Fruit fly (Drosophila melanogaster) whole organism, embryonic: ENCODE data around the gene CG6126.

Experiments
- ATbp ChIP-seq: fragments of 200-800 bp; sonication (Bioruptor generic); optimal IDR thresholded peaks from 2 replicates; lab custom pipeline; 2017; ENCODE audit warnings: missing biosample characterization, mild to moderate bottlenecking, missing genetic modification characterization, missing genetic modification reagents
- Bdp1 ChIP-seq: fragments of 200-800 bp; sonication (Bioruptor generic); optimal IDR thresholded peaks from 3 replicates; lab custom pipeline; 2016; ENCODE audit warnings: missing biosample characterization, missing genetic modification characterization
- Blimp-1 ChIP-seq: fragments of 200-800 bp; sonication (Bioruptor generic); optimal IDR thresholded peaks from 3 replicates; lab custom pipeline; 2018; ENCODE audit warnings: missing biosample characterization, missing genetic modification characterization, mild to moderate bottlenecking, moderate library complexity, missing genetic modification reagents
- CG11560 ChIP-seq: fragments of 200-800 bp; sonication (Bioruptor generic); IDR thresholded peaks from 3 replicates; pipeline ENCODE4 v1.3.6; 2022; ENCODE audit warnings: missing biosample characterization, missing genetic modification characterization
- CG12104 ChIP-seq: fragments of 200-800 bp; sonication (Bioruptor generic); optimal IDR thresholded peaks from 3 replicates; lab custom pipeline; 2016; ENCODE audit warnings: missing biosample characterization, missing genetic modification characterization
- CG13287 ChIP-seq: fragments of 200-800 bp; sonication (Bioruptor generic); IDR thresholded peaks from 2 replicates; pipeline ENCODE4 v1.3.6; 2022; ENCODE audit warnings: missing biosample characterization, missing genetic modification characterization; ENCODE audit not compliant: partially characterized antibody
- CG13775 ChIP-seq: fragments of 200-800 bp; sonication (Bioruptor generic); optimal IDR thresholded peaks from 3 replicates; lab custom pipeline; 2017; ENCODE audit warnings: missing biosample characterization, mild to moderate bottlenecking, missing genetic modification characterization
- CG13894 ChIP-seq: fragments of 200-800 bp; sonication (Bioruptor generic); optimal IDR thresholded peaks from 3 replicates; lab custom pipeline; 2018; ENCODE audit warnings: missing biosample characterization, mild to moderate bottlenecking, missing genetic modification characterization, moderate library complexity
- CG1529 ChIP-seq: fragments of 200-800 bp; sonication (Bioruptor generic); optimal IDR thresholded peaks from 3 replicates; lab custom pipeline; 2018; ENCODE audit warnings: missing biosample characterization, missing genetic modification characterization
- CG16779 ChIP-seq: fragments of 200-800 bp; sonication (Bioruptor generic); IDR thresholded peaks from 2 replicates; pipeline ENCODE4 v1.3.6; 2022; ENCODE audit warnings: missing biosample characterization, missing genetic modification characterization
- CG18764 ChIP-seq: fragments of 200-800 bp; sonication (Bioruptor generic); optimal IDR thresholded peaks from 3 replicates; lab custom pipeline; 2016; ENCODE audit warnings: missing biosample characterization, missing genetic modification characterization
- CG30431 ChIP-seq: fragments of 200-800 bp; sonication (Bioruptor generic); optimal IDR thresholded peaks from 2 replicates; lab custom pipeline; 2017; ENCODE audit warnings: missing biosample characterization, missing genetic modification characterization
- CG3726 ChIP-seq: fragments of 200-800 bp; sonication (Bioruptor generic); IDR thresholded peaks from 3 replicates; pipeline ENCODE4, ENCODE4 v1.3.6; 2022; ENCODE audit warnings: missing biosample characterization, missing genetic modification characterization
- CG43689 ChIP-seq: fragments of 200-800 bp; sonication (Bioruptor generic); IDR thresholded peaks from 2 replicates; pipeline ENCODE4 v1.3.6; 2022; ENCODE audit warnings: missing biosample characterization, missing genetic modification characterization
- CG4820 ChIP-seq: fragments of 200-800 bp; sonication (Bioruptor generic); optimal IDR thresholded peaks from 3 replicates; lab custom pipeline; 2016; ENCODE audit warnings: missing biosample characterization, missing genetic modification characterization
- CG6654 ChIP-seq: fragments of 200-800 bp; sonication (Bioruptor generic); optimal IDR thresholded peaks from 2 replicates; lab custom pipeline; 2017; ENCODE audit warnings: missing biosample characterization, mild to moderate bottlenecking, missing genetic modification characterization
- CG7271 ChIP-seq: fragments of 200-800 bp; sonication (Bioruptor generic); optimal IDR thresholded peaks from 2 replicates; lab custom pipeline; 2018; ENCODE audit warnings: missing biosample characterization, mild to moderate bottlenecking, missing genetic modification characterization, moderate library complexity
- D19B ChIP-seq: fragments of 200-800 bp; sonication (Bioruptor generic); optimal IDR thresholded peaks from 2 replicates; lab custom pipeline; 2017; ENCODE audit warnings: missing biosample characterization, mild to moderate bottlenecking, missing genetic modification characterization
- Dek ChIP-seq: fragments of 200-800 bp; sonication (Bioruptor generic); optimal IDR thresholded peaks from 3 replicates; lab custom pipeline; 2019; ENCODE audit warnings: missing biosample characterization, mild to moderate bottlenecking, missing genetic modification characterization, moderate library complexity
- Doc3 ChIP-seq: fragments of 200-800 bp; sonication (Bioruptor generic); IDR thresholded peaks from 3 replicates; pipeline ENCODE4 v1.3.6; 2022; ENCODE audit warnings: missing biosample characterization, missing genetic modification characterization; ENCODE audit not compliant: partially characterized antibody
- E2f2 ChIP-seq: fragments of 200-800 bp; sonication (Bioruptor generic); IDR thresholded peaks from 2 replicates; pipeline ENCODE4 v1.3.6; 2022; ENCODE audit warnings: missing biosample characterization, missing genetic modification characterization
- Ets65A ChIP-seq: fragments of 200-800 bp; sonication (Bioruptor generic); peaks from one replicate; lab custom pipeline; 2016; ENCODE audit warnings: missing biosample characterization, missing genetic modification characterization
- H15 ChIP-seq: fragments of 200-800 bp; sonication (Bioruptor generic); IDR thresholded peaks from 3 replicates; pipeline ENCODE4 v1.3.6; 2022; ENCODE audit warnings: missing biosample characterization, missing genetic modification characterization
- HmgZ ChIP-seq: fragments of 200-800 bp; sonication (Bioruptor generic); optimal IDR thresholded peaks from 2 replicates; lab custom pipeline; 2018; ENCODE audit warnings: missing biosample characterization, mild to moderate bottlenecking, missing genetic modification characterization
- MBD-R2 ChIP-seq: fragments of 200-800 bp; sonication (Bioruptor generic); IDR thresholded peaks from 2 replicates; pipeline ENCODE4 v1.3.6; 2022; ENCODE audit warnings: missing biosample characterization, missing genetic modification characterization
- Max ChIP-seq: fragments of 200-800 bp; sonication (Bioruptor generic); optimal IDR thresholded peaks from 2 replicates; lab custom pipeline; 2016; ENCODE audit warnings: missing biosample characterization, mild to moderate bottlenecking, missing genetic modification characterization
- NFAT ChIP-seq: fragments of 200-800 bp; sonication (Bioruptor generic); IDR thresholded peaks from 2 replicates; pipeline ENCODE4 v1.3.6; 2022; ENCODE audit warnings: missing biosample characterization, missing genetic modification characterization
- Rfx ChIP-seq: fragments of 200-800 bp; sonication (Bioruptor generic); IDR thresholded peaks from 2 replicates; pipeline ENCODE4 v1.3.6; 2022; ENCODE audit warnings: missing biosample characterization, missing genetic modification characterization
- Ssrp ChIP-seq: fragments of 200-800 bp; sonication (Bioruptor generic); optimal IDR thresholded peaks from 2 replicates; lab custom pipeline; 2018; ENCODE audit warnings: missing biosample characterization, mild to moderate bottlenecking, missing genetic modification characterization, moderate library complexity
- ac ChIP-seq: fragments of 200-800 bp; sonication (Bioruptor generic); optimal IDR thresholded peaks from 3 replicates; lab custom pipeline; 2017; ENCODE audit warnings: missing biosample characterization, mild to moderate bottlenecking, missing genetic modification characterization
- al ChIP-seq: fragments of 200-800 bp; sonication (Bioruptor generic); IDR thresholded peaks from 2 replicates; pipeline ENCODE4 v1.3.6; 2022; ENCODE audit warnings: missing biosample characterization, missing genetic modification characterization
- cg ChIP-seq: fragments of 200-800 bp; sonication (Bioruptor generic); optimal IDR thresholded peaks from 3 replicates; lab custom pipeline; 2019; ENCODE audit warnings: missing biosample characterization, mild to moderate bottlenecking, missing genetic modification characterization, moderate library complexity
- chif ChIP-seq, 2 experiments: fragments of 200-800 bp; sonication (Bioruptor generic); optimal IDR thresholded peaks; 3 replicates each; lab custom pipeline; 2016; ENCODE audit warnings: missing biosample characterization in 2 of 2, missing genetic modification characterization in 2 of 2
- crc ChIP-seq: fragments of 200-800 bp; sonication (Bioruptor generic); optimal IDR thresholded peaks from 2 replicates; lab custom pipeline; 2016; ENCODE audit warnings: missing biosample characterization, missing genetic modification characterization
- dan ChIP-seq: fragments of 200-800 bp; sonication (Bioruptor generic); IDR thresholded peaks from 2 replicates; pipeline ENCODE4 v1.3.6; 2022; ENCODE audit warnings: missing biosample characterization, missing genetic modification characterization
- en ChIP-seq: fragments of 200-800 bp; sonication (Bioruptor generic); optimal IDR thresholded peaks from 2 replicates; lab custom pipeline; 2016; ENCODE audit warnings: missing biosample characterization, missing genetic modification characterization
- eyg ChIP-seq: fragments of 200-800 bp; sonication (Bioruptor generic); optimal IDR thresholded peaks from 3 replicates; lab custom pipeline; 2016; ENCODE audit warnings: missing biosample characterization, missing genetic modification characterization
- fd102C ChIP-seq: fragments of 200-800 bp; sonication (Bioruptor generic); optimal IDR thresholded peaks from 2 replicates; lab custom pipeline; 2018; ENCODE audit warnings: missing biosample characterization, mild to moderate bottlenecking, missing genetic modification characterization, moderate library complexity
- fd3F ChIP-seq: fragments of 200-800 bp; sonication (Bioruptor generic); optimal IDR thresholded peaks from 2 replicates; lab custom pipeline; 2018; ENCODE audit warnings: missing biosample characterization, mild to moderate bottlenecking, missing genetic modification characterization, moderate library complexity
- her ChIP-seq: fragments of 200-800 bp; sonication (Bioruptor generic); optimal IDR thresholded peaks from 2 replicates; lab custom pipeline; 2016; ENCODE audit warnings: missing biosample characterization, missing genetic modification characterization
- jigr1 ChIP-seq: fragments of 200-800 bp; sonication (Bioruptor generic); IDR thresholded peaks from 3 replicates; pipeline ENCODE4 v1.3.6; 2022; ENCODE audit warnings: missing biosample characterization, missing genetic modification characterization
- lbe ChIP-seq: fragments of 200-800 bp; sonication (Bioruptor generic); optimal IDR thresholded peaks from 2 replicates; lab custom pipeline; 2016; ENCODE audit warnings: missing biosample characterization, mild to moderate bottlenecking, missing genetic modification characterization
- nom ChIP-seq: fragments of 200-800 bp; sonication (Bioruptor generic); optimal IDR thresholded peaks from 2 replicates; lab custom pipeline; 2017; ENCODE audit warnings: missing biosample characterization, missing genetic modification characterization, mild to moderate bottlenecking, moderate library complexity, missing genetic modification reagents
- pros ChIP-seq: fragments of 200-800 bp; sonication (Bioruptor generic); optimal IDR thresholded peaks from 3 replicates; lab custom pipeline; 2019; ENCODE audit warnings: missing biosample characterization, mild to moderate bottlenecking, missing genetic modification characterization, moderate library complexity
- ro ChIP-seq: fragments of 200-800 bp; sonication (Bioruptor generic); IDR thresholded peaks from 2 replicates; pipeline ENCODE4 v1.3.6; 2022; ENCODE audit warnings: missing biosample characterization, missing genetic modification characterization
- sens-2 ChIP-seq: fragments of 200-800 bp; sonication (Bioruptor generic); IDR thresholded peaks from 2 replicates; pipeline ENCODE4 v1.3.6; 2022; ENCODE audit warnings: missing biosample characterization, missing genetic modification characterization
- sob ChIP-seq: fragments of 200-800 bp; sonication (Bioruptor generic); IDR thresholded peaks from 2 replicates; pipeline ENCODE4 v1.3.6; 2022; ENCODE audit warnings: missing biosample characterization, missing genetic modification characterization
- zf30C ChIP-seq: fragments of 200-800 bp; sonication (Bioruptor generic); optimal IDR thresholded peaks from 3 replicates; lab custom pipeline; 2018; ENCODE audit warnings: missing biosample characterization, mild to moderate bottlenecking, missing genetic modification characterization

The CG6126 gene

DNA sequence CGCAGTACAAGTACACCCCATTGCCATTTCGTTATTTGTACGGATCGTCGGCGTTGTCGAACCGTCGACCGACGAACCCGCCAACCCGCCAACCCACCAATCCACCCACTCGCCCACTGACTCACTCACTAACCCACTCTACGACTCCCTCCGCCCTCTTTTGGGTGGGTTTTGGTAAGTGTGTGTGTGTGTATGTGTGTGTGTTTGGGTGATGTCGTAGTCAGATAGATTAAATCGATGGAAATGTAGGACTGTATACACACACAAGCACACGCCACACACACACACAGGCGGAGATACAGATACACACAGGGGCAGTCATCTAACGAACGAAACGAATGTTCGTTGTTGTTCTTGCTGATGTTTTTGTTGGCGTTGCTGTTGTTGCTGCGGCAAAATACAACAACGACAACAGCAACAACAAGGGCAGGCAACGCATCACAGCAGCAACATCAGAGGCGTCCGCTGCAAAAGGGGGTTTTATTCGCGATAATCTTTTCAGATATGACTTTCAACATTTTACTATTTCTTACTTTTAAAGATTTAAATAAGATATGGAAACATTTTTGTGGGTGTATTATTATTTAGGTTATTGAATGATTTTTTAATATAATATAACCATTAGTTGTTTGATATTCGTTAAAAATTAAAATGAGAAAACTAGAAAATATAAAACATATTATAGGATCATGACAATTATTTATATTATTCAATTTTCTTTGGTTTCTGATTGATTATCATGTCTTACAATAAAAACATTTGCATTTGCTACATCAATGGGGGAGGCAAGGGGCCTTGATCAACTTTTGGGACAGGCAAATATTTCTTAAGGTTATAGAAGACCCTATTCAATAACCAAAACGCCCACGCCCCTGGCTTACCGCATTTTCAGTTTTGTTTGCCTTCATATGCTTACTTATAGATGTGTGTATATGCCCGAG, 18.7 kb upstream of the CG6126 start (continued):
- TF ChIP-seq sens-2 (GFP tag; lab: Robert Waterston, UW) (peak; percentile 20; the same call in 1 of the 2 replicates), CG6654 (GFP tag; lab: Kevin White, UChicago) (peak; percentile 90), sob (GFP tag; lab: Robert Waterston, UW) (peak; percentile 65), Max (GFP tag; lab: Kevin White, UChicago) (peak; percentile 48), Doc3 (no peak), Ets65A (GFP tag; lab: Kevin White, UChicago) (peak; percentile 94), CG7271 (peak; percentile 63), dan (GFP tag; lab: Robert Waterston, UW) (no peak), CG13894 (tag; lab: Kevin White, UChicago) (peak; percentile 72), nom (GFP tag; lab: Kevin White, UChicago) (peak; percentile 66), pros (GFP tag; lab: Kevin White, UChicago) (peak; percentile 19), lbe (peak; percentile 13), CG3726 (peak; percentile 52; the same call in 2 of the 3 replicates), eyg (peak; percentile 9), CG18764 (GFP tag; lab: Kevin White, UChicago) (peak; percentile 78), en (GFP tag; lab: Kevin White, UChicago) (no peak), Rfx (GFP tag; lab: Robert Waterston, UW) (peak; percentile 72), zf30C (GFP tag; lab: Kevin White, UChicago) (no peak), CG12104 (GFP tag; lab: Kevin White, UChicago) (peak; percentile 93), crc (GFP tag; lab: Kevin White, UChicago) (peak; percentile 27), fd3F (GFP tag; lab: Kevin White, UChicago) (peak; percentile 79), MBD-R2 (no peak), H15 (GFP tag; lab: Robert Waterston, UW) (peak; percentile 80), jigr1 (GFP tag; lab: Robert Waterston, UW) (no peak; the same call in 2 of the 3 replicates), ro (GFP tag; lab: Robert Waterston, UW) (no peak; the same call in 1 of the 2 replicates), al (peak; percentile 44; the same call in 1 of the 2 replicates), HmgZ (tag; lab: Kevin White, UChicago) (no peak), E2f2 (peak; percentile 17; the same call in 1 of the 2 replicates), fd102C (no peak), ATbp (peak; percentile 82), CG30431 (GFP tag; lab: Kevin White, UChicago) (peak; percentile 90), Dek (tag; lab: Kevin White, UChicago) (peak; percentile 86), CG43689 (peak; percentile 52; the same call in 1 of the 2 replicates), Blimp-1 (peak; percentile 85), NFAT (GFP tag; lab: Robert Waterston, UW) (peak; percentile 79), CG1529 (GFP tag; lab: Kevin White, UChicago) (peak; percentile 87), CG13775 (peak; percentile 97), D19B (GFP tag; lab: Kevin White, UChicago) (peak; percentile 88), cg (GFP tag; lab: Kevin White, UChicago) (peak; percentile 99), chif (GFP tag; optimal IDR thresholded peaks at IDR 0.05; lab: Kevin White, UChicago) (peak; percentile 29 to 38), CG4820 (GFP tag; lab: Kevin White, UChicago) (peak; percentile 80), Ssrp (tag; lab: Kevin White, UChicago) (peak; percentile 96), CG13287 (GFP tag; lab: Robert Waterston, UW) (no peak), ac (GFP tag; lab: Kevin White, UChicago) (peak; percentile 33), CG16779 (GFP tag; lab: Robert Waterston, UW) (peak; percentile 57; the same call in 1 of the 2 replicates), her (GFP tag; lab: Kevin White, UChicago) (no peak), CG11560 (0 out of 3 replicates have a peak, but pooled peaks have one; percentile 23), Bdp1 (GFP tag; lab: Kevin White, UChicago) (peak; percentile 29)
